Worm (Caenorhabditis elegans): ENCODE results near the gene C05D2.8.

- no peak for TF ChIP-seq dmd-6 (GFP tag; IDR thresholded peaks at IDR 0.05)
- TF ChIP-seq Y105C5A.15 (GFP tag; IDR thresholded peaks at IDR 0.05), result no peak
- no peak for TF ChIP-seq spr-3 (GFP tag; optimal IDR thresholded peaks at IDR 0.05)
Measured at ce11 chrIII:5642692-5643091, 32.5 kb upstream of the C05D2.8 start.

All from whole organism, L4 larva.